Worm (Caenorhabditis elegans): ENCODE data around the gene F55G7.3.

- TF ChIP-seq nhr-41 (GFP tag; IDR thresholded peaks at IDR 0.05) (no peak), aly-2 (tag; optimal IDR thresholded peaks at IDR 0.05) (no peak), saeg-2 (GFP tag; IDR thresholded peaks at IDR 0.05) (no peak), sdz-12 (GFP tag; optimal IDR thresholded peaks at IDR 0.05) (no peak), pha-4 (GFP tag; IDR thresholded peaks at IDR 0.05) (no peak), pha-4 (tag; optimal IDR thresholded peaks at IDR 0.05) (no peak), tra-1 (GFP tag; IDR thresholded peaks at IDR 0.05) (no peak), tag-97 (GFP tag; IDR thresholded peaks at IDR 0.05) (no peak), zag-1 (tag; optimal IDR thresholded peaks at IDR 0.05) (no peak), snpc-4 (tag; optimal IDR thresholded peaks at IDR 0.05) (no peak), lin-39 (tag; optimal IDR thresholded peaks at IDR 0.05) (no peak), ceh-20 (GFP tag; IDR thresholded peaks at IDR 0.05) (no peak), ceh-28 (tag; optimal IDR thresholded peaks at IDR 0.05) (no peak), unc-39 (tag; optimal IDR thresholded peaks at IDR 0.05) (no peak)
These were observed 23.3 kb upstream of the F55G7.3 start for ce11 chrX:11965163-11965562.

Measured in whole organism, L4 larva.